Worm (Caenorhabditis elegans) whole organism, late embryonic: ENCODE data around the gene spe-41.

Experiments
- pha-4 ChIP-seq: fragments of 150-350 bp; optimal IDR thresholded peaks from 2 replicates; lab custom pipeline; 2018; ENCODE audit warnings: missing biosample characterization, missing genetic modification reagents, missing genetic modification characterization
- sdc-2 ChIP-seq: sonication (generic microtip); optimal IDR thresholded peaks from 2 replicates; lab custom pipeline; 2016; ENCODE audit warnings: missing genotype, missing genetic modification characterization, missing compliant biosample characterization
- tbx-2 ChIP-seq: sonication (generic microtip); optimal IDR thresholded peaks from 2 replicates; lab custom pipeline; 2016; ENCODE audit warnings: missing genetic modification characterization, missing compliant biosample characterization

DNA sequence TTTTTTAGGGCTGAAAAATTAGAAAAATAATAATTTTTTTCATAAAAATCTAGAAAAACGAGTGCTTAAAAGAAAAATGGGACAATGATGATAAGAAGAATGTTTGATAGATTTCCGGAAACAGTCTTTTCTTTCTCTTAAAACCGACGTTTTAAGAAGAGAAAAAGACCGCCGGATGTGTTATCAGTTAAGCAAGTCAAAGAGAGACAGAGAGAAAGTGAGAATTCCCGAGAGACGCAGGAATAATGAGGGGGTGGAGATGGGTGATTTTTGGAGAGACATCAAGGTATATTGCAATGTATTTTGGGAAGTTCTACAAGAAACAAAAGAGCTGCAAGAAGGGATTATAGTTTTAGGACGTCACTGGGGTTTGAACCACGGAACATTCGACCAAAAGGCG is 31.5 kb upstream of the spe-41 start, which contains the start of gene C34C12.9:
- no peak for TF ChIP-seq tbx-2 (tag; lab: Kevin White, UChicago)
- no peak for TF ChIP-seq pha-4
- TF ChIP-seq sdc-2 (tag; lab: Kevin White, UChicago) = no peak
